Fruit fly (Drosophila melanogaster): Measurements from ENCODE around the gene CG32533.

The CG32533 gene

dm6 chrX:19510204-19510603, 31.0 kb upstream of the CG32533 start:
- TF ChIP-seq cg (GFP tag; optimal IDR thresholded peaks at IDR 0.05): peak; percentile 4
- peak; percentile 96 for TF ChIP-seq CG10431 (GFP tag; optimal IDR thresholded peaks at IDR 0.05)
- TF ChIP-seq CG10321 (GFP tag; IDR thresholded peaks at IDR 0.05): peak; percentile 85
- TF ChIP-seq p53 (GFP tag; optimal IDR thresholded peaks at IDR 0.05): peak; percentile 96
- no peak for TF ChIP-seq Awh (GFP tag; IDR thresholded peaks at IDR 0.05)
- TF ChIP-seq bbx (GFP tag; IDR thresholded peaks at IDR 0.05; ENCODE audit: partially characterized antibody): no peak
- no peak for TF ChIP-seq CG13123 (GFP tag; optimal IDR thresholded peaks at IDR 0.05)

dm6 chrX:19505334-19506185, 26.3 kb upstream of the CG32533 start:
- TF ChIP-seq CG6175 (GFP tag; IDR thresholded peaks at IDR 0.05): no peak
- no peak for TF ChIP-seq abd-A (tag; optimal IDR thresholded peaks at IDR 0.05)
- peak; percentile 50 for TF ChIP-seq cg (GFP tag; optimal IDR thresholded peaks at IDR 0.05)
- TF ChIP-seq oc (tag; optimal IDR thresholded peaks at IDR 0.05): no peak
- TF ChIP-seq CG15073 (GFP tag; optimal IDR thresholded peaks at IDR 0.05): no peak
- no peak for TF ChIP-seq sisA (GFP tag; IDR thresholded peaks at IDR 0.05)
- TF ChIP-seq Antp (GFP tag; optimal IDR thresholded peaks at IDR 0.05): peak; percentile 52
- peak; percentile 96 for TF ChIP-seq CG11560 (tag; IDR thresholded peaks at IDR 0.05)
- no peak for TF ChIP-seq ro (GFP tag; IDR thresholded peaks at IDR 0.05)
- TF ChIP-seq NK7.1 (GFP tag; optimal IDR thresholded peaks at IDR 0.05): no peak
- TF ChIP-seq psq (GFP tag; optimal IDR thresholded peaks at IDR 0.05): peak; percentile 93
- peak; percentile 65 for TF ChIP-seq Max (GFP tag; optimal IDR thresholded peaks at IDR 0.05)
- TF ChIP-seq CG18764 (GFP tag; optimal IDR thresholded peaks at IDR 0.05): no peak
- no peak for TF ChIP-seq CG43689 (GFP tag; IDR thresholded peaks at IDR 0.05)
- TF ChIP-seq sr (GFP tag; IDR thresholded peaks at IDR 0.05): peak; percentile 99
- no peak for TF ChIP-seq Hr78 (GFP tag; optimal IDR thresholded peaks at IDR 0.05)
- peak; percentile 66 for TF ChIP-seq CHES-1-like (GFP tag; optimal IDR thresholded peaks at IDR 0.05)
- peak; percentile 39 for TF ChIP-seq CG8924 (tag; optimal IDR thresholded peaks at IDR 0.05)
- TF ChIP-seq ftz-f1 (GFP tag; optimal IDR thresholded peaks at IDR 0.05): no peak
- peak; percentile 88 for TF ChIP-seq Opbp (GFP tag; IDR thresholded peaks at IDR 0.05; ENCODE audit: partially characterized antibody)
- TF ChIP-seq CG2678 (tag; optimal IDR thresholded peaks at IDR 0.05): no peak
- no peak for TF ChIP-seq cas (GFP tag; IDR thresholded peaks at IDR 0.05)
- no peak for TF ChIP-seq lbe (GFP tag; optimal IDR thresholded peaks at IDR 0.05)
- peak; percentile 53 for TF ChIP-seq caup (GFP tag; optimal IDR thresholded peaks at IDR 0.05; ENCODE audit: severe bottlenecking)
- TF ChIP-seq H2.0 (GFP tag; IDR thresholded peaks at IDR 0.05): no peak
- TF ChIP-seq Nf-YB (GFP tag; optimal IDR thresholded peaks at IDR 0.05): no peak
- TF ChIP-seq bbx (GFP tag; IDR thresholded peaks at IDR 0.05; ENCODE audit: partially characterized antibody): peak; percentile 82
- TF ChIP-seq CG31441 (GFP tag; IDR thresholded peaks at IDR 0.05): no peak
- peak; percentile 32; the same call in 1 of the 2 replicates for TF ChIP-seq Ptx1 (GFP tag; IDR thresholded peaks at IDR 0.05)
- TF ChIP-seq CG3838 (GFP tag; optimal IDR thresholded peaks at IDR 0.05): no peak
- 0 out of 2 replicates have a peak, but pooled peaks have one; percentile 6 for TF ChIP-seq chm (GFP tag; IDR thresholded peaks at IDR 0.05)
- peak; percentile 90 for TF ChIP-seq CG15514 (GFP tag; optimal IDR thresholded peaks at IDR 0.05)
- peak; percentile 91 for TF ChIP-seq Med (GFP tag)
- TF ChIP-seq Stat92E (GFP tag; optimal IDR thresholded peaks at IDR 0.05): peak in 1 of 3 experiments; percentile 5
- no peak for TF ChIP-seq jing (GFP tag; optimal IDR thresholded peaks at IDR 0.05)
- no peak for TF ChIP-seq Oaz (GFP tag; IDR thresholded peaks at IDR 0.05)
- TF ChIP-seq pzg (GFP tag; optimal IDR thresholded peaks at IDR 0.05): peak; percentile 74
- TF ChIP-seq Dbx (GFP tag; IDR thresholded peaks at IDR 0.05): 0 out of 3 replicates have a peak, but pooled peaks have one; percentile 13
- TF ChIP-seq CG16813 (GFP tag; IDR thresholded peaks at IDR 0.05; ENCODE audit: partially characterized antibody): peak; percentile 84
- peak; percentile 35 for TF ChIP-seq maf-S (GFP tag; optimal IDR thresholded peaks at IDR 0.05)
- TF ChIP-seq CG10267 (tag; optimal IDR thresholded peaks at IDR 0.05): peak; percentile 26
- no peak for TF ChIP-seq dysf (GFP tag; IDR thresholded peaks at IDR 0.05)
